Worm (Caenorhabditis elegans) whole organism, L4 larva: ENCODE measurements around the gene F13E9.5.

Experiments
- F44E2.7 ChIP-seq: fragments of 200-800 bp; sonication (Bioruptor generic); IDR thresholded peaks from 2 replicates; pipeline ENCODE4 v2.1.2; 2022; ENCODE audit warnings: missing genetic modification characterization, missing compliant biosample characterization
- T20F7.1 ChIP-seq: fragments of 200-800 bp; sonication (Bioruptor generic); optimal IDR thresholded peaks from 2 replicates; lab custom pipeline; 2018; ENCODE audit warnings: mild to moderate bottlenecking, missing genetic modification characterization, missing compliant biosample characterization
- Y48G9A.11 ChIP-seq: fragments of 200-800 bp; sonication (Bioruptor generic); IDR thresholded peaks from 2 replicates; pipeline ENCODE4 v1.3.6; 2022; ENCODE audit warnings: missing genetic modification reagents, missing genetic modification characterization, missing compliant biosample characterization
- ZK546.5 ChIP-seq, 2 experiments: sonication (generic microtip); optimal IDR thresholded peaks; 2 replicates each; lab custom pipeline; 2017; ENCODE audit warnings: missing biosample characterization in 2 of 2, missing genetic modification characterization in 2 of 2
- aha-1 ChIP-seq: fragments of 150-350 bp; peaks from one replicate; lab custom pipeline; 2014; ENCODE audit warnings: missing biosample characterization, missing genetic modification characterization
- attf-4 ChIP-seq: sonication (generic microtip); optimal IDR thresholded peaks from 3 replicates; lab custom pipeline; 2017; ENCODE audit warnings: missing biosample characterization, missing genetic modification characterization
- ceh-28 ChIP-seq: fragments of 150-350 bp; optimal IDR thresholded peaks from 2 replicates; lab custom pipeline; 2014; ENCODE audit warnings: missing biosample characterization, missing genetic modification reagents, missing genetic modification characterization
- ceh-32 ChIP-seq: sonication (generic microtip); optimal IDR thresholded peaks from 2 replicates; lab custom pipeline; 2016; ENCODE audit warnings: mild to moderate bottlenecking, missing genetic modification characterization, missing compliant biosample characterization; ENCODE audit not compliant: poor library complexity
- daf-16 ChIP-seq, 3 experiments: sonication (generic microtip); optimal IDR thresholded peaks; 2 replicates each; lab custom pipeline; 2016 to 2017; ENCODE audit warnings: missing genetic modification characterization in 3 of 3, missing genetic modification reagents in 3 of 3, mild to moderate bottlenecking in 2 of 3, missing compliant biosample characterization in 2 of 3, missing biosample characterization in 1 of 3, moderate library complexity in 1 of 3
- daf-19 ChIP-seq: fragments of 200-800 bp; sonication (Bioruptor generic); conservative IDR thresholded peaks from 2 replicates; pipeline ENCODE4 v1.3.6; 2022; ENCODE audit warnings: missing genetic modification characterization, missing compliant biosample characterization
- daf-8 ChIP-seq: fragments of 200-800 bp; sonication (Bioruptor generic); IDR thresholded peaks from 2 replicates; pipeline ENCODE4 v1.3.6; 2022; ENCODE audit warnings: missing genetic modification characterization, missing compliant biosample characterization
- dmd-6 ChIP-seq: fragments of 200-800 bp; sonication (Bioruptor generic); IDR thresholded peaks from 2 replicates; pipeline ENCODE4 v1.3.6; 2022; ENCODE audit warnings: missing genetic modification reagents, missing genetic modification characterization, missing compliant biosample characterization
- dmd-9 ChIP-seq: fragments of 200-800 bp; sonication (Bioruptor generic); IDR thresholded peaks from 2 replicates; pipeline ENCODE4 v1.3.6; 2022; ENCODE audit warnings: missing genetic modification reagents, missing genetic modification characterization, missing compliant biosample characterization
- dpl-1 ChIP-seq: fragments of 150-350 bp; optimal IDR thresholded peaks from 2 replicates; lab custom pipeline; 2014; ENCODE audit warnings: missing biosample characterization, missing genetic modification reagents, missing genetic modification characterization
- duxl-1 ChIP-seq: sonication (generic microtip); optimal IDR thresholded peaks from 2 replicates; lab custom pipeline; 2016; ENCODE audit warnings: mild to moderate bottlenecking, missing genetic modification characterization, moderate library complexity, missing compliant biosample characterization; ENCODE audit not compliant: poor library complexity
- dve-1 ChIP-seq: sonication (generic microtip); optimal IDR thresholded peaks from 2 replicates; lab custom pipeline; 2017; ENCODE audit warnings: antibody characterized with exemption, mild to moderate bottlenecking, missing genetic modification characterization, missing compliant biosample characterization; ENCODE audit not compliant: insufficient read depth
- egl-27 ChIP-seq: sonication (generic microtip); optimal IDR thresholded peaks from 3 replicates; lab custom pipeline; 2017; ENCODE audit warnings: missing biosample characterization, missing genetic modification reagents, missing genetic modification characterization
- egl-43 ChIP-seq: fragments of 200-800 bp; sonication (Bioruptor generic); IDR thresholded peaks from 2 replicates; pipeline ENCODE4 v1.3.6; 2022; ENCODE audit warnings: missing genetic modification reagents, missing genetic modification characterization, missing compliant biosample characterization
- fos-1 ChIP-seq: fragments of 150-350 bp; optimal IDR thresholded peaks from 2 replicates; lab custom pipeline; 2014; ENCODE audit warnings: missing biosample characterization, missing genetic modification characterization
- hlh-30 ChIP-seq: sonication (generic microtip); optimal IDR thresholded peaks from 2 replicates; lab custom pipeline; 2017; ENCODE audit warnings: antibody characterized with exemption, mild to moderate bottlenecking, missing genetic modification characterization, missing compliant biosample characterization; ENCODE audit not compliant: insufficient read depth
- hmg-1.1 ChIP-seq: fragments of 200-800 bp; sonication (Bioruptor generic); IDR thresholded peaks from 2 replicates; pipeline ENCODE4 v1.3.6; 2022; ENCODE audit warnings: missing genetic modification reagents, missing genetic modification characterization, missing compliant biosample characterization
- lin-13 ChIP-seq: fragments of 150-350 bp; optimal IDR thresholded peaks from 2 replicates; lab custom pipeline; 2014; ENCODE audit warnings: missing biosample characterization, missing genetic modification reagents, missing genetic modification characterization
- lin-29 ChIP-seq: fragments of 200-800 bp; sonication (Bioruptor generic); IDR thresholded peaks from 2 replicates; pipeline ENCODE4 v1.3.6; 2022; ENCODE audit warnings: missing genetic modification reagents, missing genetic modification characterization, missing compliant biosample characterization
- mdl-1 ChIP-seq, 2 experiments: fragments of 150-350 bp in 1 of 2; sonication (generic microtip) in 1 of 2; optimal IDR thresholded peaks; 2 replicates each; lab custom pipeline; 2014 to 2017; ENCODE audit warnings: missing biosample characterization in 2 of 2, missing genetic modification characterization in 2 of 2
- mep-1 ChIP-seq: fragments of 150-350 bp; sonication (generic microtip); optimal IDR thresholded peaks from 3 replicates; lab custom pipeline; 2014; ENCODE audit warnings: missing biosample characterization, missing genetic modification characterization
- mxl-2 ChIP-seq: fragments of 200-800 bp; sonication (Bioruptor generic); conservative IDR thresholded peaks from 2 replicates; pipeline ENCODE4 v1.3.6; 2022; ENCODE audit warnings: missing genetic modification reagents, missing genetic modification characterization, missing compliant biosample characterization
- mxl-3 ChIP-seq: fragments of 200-800 bp; sonication (Bioruptor generic); optimal IDR thresholded peaks from 2 replicates; lab custom pipeline; 2018; ENCODE audit warnings: mild to moderate bottlenecking, missing genetic modification characterization, missing compliant biosample characterization
- nhr-10 ChIP-seq: fragments of 150-350 bp; optimal IDR thresholded peaks from 2 replicates; lab custom pipeline; 2014; ENCODE audit warnings: missing biosample characterization, missing genetic modification characterization
- nhr-111 ChIP-seq: fragments of 200-800 bp; sonication (Bioruptor generic); optimal IDR thresholded peaks from 2 replicates; lab custom pipeline; 2018; ENCODE audit warnings: mild to moderate bottlenecking, missing genetic modification characterization, missing compliant biosample characterization
- nhr-237 ChIP-seq: sonication (generic microtip); optimal IDR thresholded peaks from 2 replicates; lab custom pipeline; 2017; ENCODE audit warnings: missing biosample characterization, missing genetic modification characterization
- nhr-42 ChIP-seq: fragments of 200-800 bp; sonication (Bioruptor generic); IDR thresholded peaks from 2 replicates; pipeline ENCODE4 v1.3.6; 2022; ENCODE audit warnings: missing genetic modification characterization, missing compliant biosample characterization
- nhr-76 ChIP-seq: fragments of 150-350 bp; optimal IDR thresholded peaks from 2 replicates; lab custom pipeline; 2014; ENCODE audit warnings: missing biosample characterization, missing genetic modification characterization
- pha-4 ChIP-seq, 2 experiments: fragments of 150-350 bp in 1 of 2; fragments of 200-800 bp in 1 of 2; sonication (Bioruptor generic) in 1 of 2; IDR thresholded peaks in 1 of 2; optimal IDR thresholded peaks in 1 of 2; 2 replicates each; pipeline versions ENCODE4 v1.3.6 to Lab custom; 2014 to 2022; ENCODE audit warnings: missing genetic modification characterization in 2 of 2, missing genetic modification reagents in 2 of 2, missing biosample characterization in 1 of 2, missing compliant biosample characterization in 1 of 2
- sdz-12 ChIP-seq: fragments of 200-800 bp; sonication (Bioruptor generic); optimal IDR thresholded peaks from 2 replicates; lab custom pipeline; 2018; ENCODE audit warnings: mild to moderate bottlenecking, missing genetic modification characterization, missing compliant biosample characterization
- snpc-4 ChIP-seq: fragments of 150-350 bp; optimal IDR thresholded peaks from 2 replicates; lab custom pipeline; 2014; ENCODE audit warnings: missing biosample characterization, missing genetic modification characterization
- spr-1 ChIP-seq: sonication (generic microtip); optimal IDR thresholded peaks from 2 replicates; lab custom pipeline; 2016; ENCODE audit warnings: mild to moderate bottlenecking, missing genetic modification characterization, missing compliant biosample characterization
- tag-97 ChIP-seq: fragments of 200-800 bp; sonication (Bioruptor generic); IDR thresholded peaks from 2 replicates; pipeline ENCODE4 v1.3.6; 2022; ENCODE audit warnings: missing genetic modification characterization, missing compliant biosample characterization
- tra-1 ChIP-seq: fragments of 200-800 bp; sonication (Bioruptor generic); IDR thresholded peaks from 2 replicates; pipeline ENCODE4 v1.3.6; 2022; ENCODE audit warnings: missing genetic modification reagents, missing genetic modification characterization, missing compliant biosample characterization
- unc-39 ChIP-seq: sonication (generic microtip); optimal IDR thresholded peaks from 2 replicates; lab custom pipeline; 2017; ENCODE audit warnings: missing biosample characterization, missing genetic modification characterization
- unc-62 ChIP-seq, 3 experiments: fragments of 150-350 bp in 1 of 3; sonication (generic microtip); optimal IDR thresholded peaks in 2 of 3; peaks in 1 of 3; 1 replicate in 1 of 3; 2 replicates in 2 of 3; lab custom pipeline; 2014 to 2017; ENCODE audit warnings: missing biosample characterization in 3 of 3, missing genetic modification characterization in 3 of 3, missing genetic modification reagents in 3 of 3, missing genotype in 1 of 3
- zfp-2 ChIP-seq: sonication (generic microtip); optimal IDR thresholded peaks from 2 replicates; lab custom pipeline; 2016; ENCODE audit warnings: mild to moderate bottlenecking, missing genetic modification characterization, missing compliant biosample characterization
- zip-2 ChIP-seq: fragments of 150-350 bp; optimal IDR thresholded peaks from 2 replicates; lab custom pipeline; 2014; ENCODE audit warnings: missing biosample characterization, missing genetic modification characterization
- ztf-11 ChIP-seq: fragments of 150-350 bp; optimal IDR thresholded peaks from 2 replicates; lab custom pipeline; 2014; ENCODE audit warnings: missing biosample characterization, missing genetic modification characterization

The F13E9.5 gene

DNA sequence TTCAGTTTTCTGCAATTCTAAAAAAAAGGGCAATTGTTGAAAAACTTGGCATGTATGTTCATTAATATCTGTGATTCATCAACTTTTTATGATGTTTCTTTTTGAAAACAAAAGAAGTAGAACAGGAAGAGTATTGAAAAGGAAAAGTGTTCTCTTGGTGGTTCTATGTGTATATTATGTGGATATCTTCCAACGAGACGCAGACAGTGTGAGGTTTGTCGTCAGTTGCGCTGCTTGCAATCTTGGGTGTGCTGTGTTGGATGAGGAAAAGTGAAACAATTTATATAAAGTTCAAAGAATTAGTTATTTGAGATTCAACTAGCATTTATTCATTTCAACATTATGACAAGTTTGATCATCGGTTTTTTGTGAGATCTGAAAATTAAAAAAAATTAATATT is 31.8 kb downstream of the F13E9.5 start (continued):
- no peak for TF ChIP-seq tag-97 (GFP tag; lab: Robert Waterston, UW)
- no peak for TF ChIP-seq Y48G9A.11 (GFP tag; lab: Robert Waterston, UW)
- TF ChIP-seq snpc-4 (tag; lab: Kevin White, UChicago) = no peak
- no peak for TF ChIP-seq ceh-32 (tag; lab: Kevin White, UChicago)
- no peak for TF ChIP-seq hmg-1.1 (GFP tag; lab: Robert Waterston, UW)
- TF ChIP-seq unc-39 (tag; lab: Kevin White, UChicago) = no peak
- TF ChIP-seq duxl-1 (tag; lab: Kevin White, UChicago) = no peak
- no peak for TF ChIP-seq nhr-76 (tag; lab: Kevin White, UChicago)
- no peak for TF ChIP-seq T20F7.1 (GFP tag; lab: Kevin White, UChicago)
- TF ChIP-seq dmd-9 (GFP tag; lab: Robert Waterston, UW) = no peak
- TF ChIP-seq hlh-30 (tag; lab: Kevin White, UChicago) = peak; percentile 4
- peak in 1 of 2 experiments; percentile 45 for TF ChIP-seq mdl-1 (tag; optimal IDR thresholded peaks at IDR 0.05; lab: Kevin White, UChicago)
- TF ChIP-seq ztf-11 (tag; lab: Kevin White, UChicago) = no peak
- TF ChIP-seq dmd-6 (GFP tag; lab: Robert Waterston, UW) = no peak
- TF ChIP-seq dve-1 (tag; lab: Kevin White, UChicago) = peak; percentile 42
- TF ChIP-seq lin-29 (GFP tag; lab: Robert Waterston, UW) = no peak
- TF ChIP-seq daf-16 (GFP tag; optimal IDR thresholded peaks at IDR 0.05; lab: Kevin White, UChicago) = no peak
- peak; percentile 35 for TF ChIP-seq daf-16 (tag; optimal IDR thresholded peaks at IDR 0.05; lab: Kevin White, UChicago)
- no peak for TF ChIP-seq nhr-42 (GFP tag; lab: Robert Waterston, UW)
- TF ChIP-seq ZK546.5 (tag; optimal IDR thresholded peaks at IDR 0.05; lab: Kevin White, UChicago) = no peak

DNA sequence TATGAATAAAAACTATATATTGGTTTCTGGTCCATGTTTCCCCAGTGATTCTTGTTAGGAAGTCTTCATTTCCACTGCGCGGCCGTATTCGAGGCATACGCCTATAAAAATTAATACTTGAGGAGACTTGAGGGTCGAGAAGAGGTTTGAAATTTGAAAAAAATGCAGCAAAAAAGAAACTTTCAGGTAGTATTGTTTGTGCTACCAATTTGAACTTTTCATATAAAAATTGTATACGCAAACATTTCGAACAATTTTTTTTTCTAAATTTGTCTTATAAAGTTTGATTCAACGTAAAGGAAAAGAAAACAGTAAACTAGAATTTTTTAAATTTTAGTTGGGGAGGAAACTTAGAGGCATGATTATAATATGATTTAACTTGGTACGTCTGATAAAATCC is 32.3 kb downstream of the F13E9.5 start, which contains the start of gene T11G6.4:
Gene T11G6.4 (minus strand): TSS at position 101 of the 400 bp plus-strand sequence.
- TF ChIP-seq aha-1 (tag; lab: Kevin White, UChicago) (peak; percentile 70), zfp-2 (no peak), fos-1 (no peak), tra-1 (no peak)

DNA sequence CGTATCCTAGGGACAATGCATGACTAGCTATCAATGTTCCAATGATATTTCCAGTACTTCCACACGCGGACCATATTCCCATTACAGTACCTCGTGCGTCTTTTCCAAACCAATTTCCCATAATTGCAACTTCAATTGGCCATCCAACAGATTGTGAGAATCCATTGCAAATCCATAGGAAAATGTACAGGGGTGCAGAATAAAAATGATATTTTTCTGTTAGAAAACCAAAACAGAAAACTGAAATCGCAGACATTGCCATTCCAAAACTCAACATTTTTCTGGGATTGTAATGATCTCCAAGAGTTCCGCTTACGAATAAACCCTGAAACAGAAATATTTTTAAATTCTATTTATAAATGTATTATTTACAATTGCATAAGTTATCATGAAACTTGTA is 33.0 kb downstream of the F13E9.5 start:
- TF ChIP-seq unc-62 (GFP tag; optimal IDR thresholded peaks at IDR 0.05 in 1 of 2; lab: Kevin White, UChicago) (peak in 1 of 2 experiments; percentile 50), unc-62 (tag; optimal IDR thresholded peaks at IDR 0.05; lab: Kevin White, UChicago) (no peak), ceh-28 (no peak), attf-4 (no peak)

DNA sequence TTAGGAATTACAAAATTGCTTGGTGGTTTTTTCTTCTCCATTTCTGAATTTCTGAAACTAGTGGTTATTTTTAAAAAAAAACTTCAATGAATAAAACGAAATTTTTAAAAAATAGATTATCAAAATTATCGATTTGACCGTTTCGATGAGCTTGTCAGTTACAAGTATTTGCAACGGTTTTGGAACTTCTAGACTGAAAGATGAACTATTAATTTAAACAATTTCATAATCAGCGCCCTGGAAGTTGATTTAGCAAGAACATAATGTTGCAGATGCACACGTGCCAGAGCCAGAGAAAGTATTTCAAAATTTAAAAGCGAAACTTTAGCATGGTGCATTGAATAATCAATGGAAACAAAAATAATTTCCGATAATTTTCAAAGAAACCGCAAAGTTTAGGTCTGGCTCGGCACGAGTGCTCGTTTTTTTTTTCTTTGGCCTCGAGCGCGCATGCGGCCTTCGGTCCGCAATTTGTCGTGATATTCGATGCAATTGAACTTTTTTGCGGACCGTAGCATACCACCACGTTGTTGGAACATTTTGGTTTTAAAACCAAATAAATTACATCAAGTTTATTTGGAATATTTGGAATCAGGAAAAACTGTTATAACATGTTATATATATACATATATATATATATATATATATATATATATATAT is 41.3 kb downstream of the F13E9.5 start, which contains the start of gene T11G6.5:
Gene T11G6.5 (minus strand): TSS at position 51 of the 660 bp plus-strand sequence.
- TF ChIP-seq snpc-4 (tag; lab: Kevin White, UChicago) (no peak), hlh-30 (tag; lab: Kevin White, UChicago) (peak; percentile 89), fos-1 (no peak), egl-27 (no peak), mdl-1 (tag; optimal IDR thresholded peaks at IDR 0.05; lab: Kevin White, UChicago) (peak; percentile 24 to 35), mxl-2 (GFP tag; lab: Robert Waterston, UW) (no peak), spr-1 (tag; lab: Kevin White, UChicago) (no peak), mep-1 (tag; lab: Kevin White, UChicago) (peak; percentile 35), egl-43 (GFP tag; lab: Robert Waterston, UW) (no peak), daf-19 (GFP tag; lab: Robert Waterston, UW) (no peak), T20F7.1 (GFP tag; lab: Kevin White, UChicago) (no peak), pha-4 (GFP tag; IDR thresholded peaks at IDR 0.05; lab: Robert Waterston, UW) (no peak), pha-4 (tag; optimal IDR thresholded peaks at IDR 0.05; lab: Kevin White, UChicago) (no peak), hmg-1.1 (GFP tag; lab: Robert Waterston, UW) (peak; percentile 49), ceh-28 (no peak), tra-1 (no peak), lin-13 (GFP tag; lab: Kevin White, UChicago) (peak; percentile 4), mxl-3 (peak; percentile 60), daf-8 (GFP tag; lab: Robert Waterston, UW) (no peak), zfp-2 (no peak), nhr-111 (no peak), dpl-1 (GFP tag; lab: Kevin White, UChicago) (peak; percentile 36), sdz-12 (no peak), F44E2.7 (no peak), nhr-237 (no peak), nhr-10 (tag; lab: Kevin White, UChicago) (no peak), zip-2 (tag; lab: Kevin White, UChicago) (no peak)
